Fruit fly (Drosophila melanogaster) S2 (cell line): ENCODE measurements around the gene CG18404.

Experiments
- CG8478 ChIP-seq: fragments of >200 bp; optimal IDR thresholded peaks from 2 replicates; lab custom pipeline; 2018
- CTCF ChIP-seq, 2 experiments: fragments of >200 bp; optimal IDR thresholded peaks; 2 replicates each; lab custom pipeline; 2018

The CG18404 gene

dm6 chr3R:30280312-30280711 is 27.3 kb downstream of the CG18404 start:
- TF ChIP-seq CG8478 (lab: Kevin White, UChicago) (no peak), CTCF (optimal IDR thresholded peaks at IDR 0.05; lab: Kevin White, UChicago) (no peak)

- no peak for TF ChIP-seq CTCF (optimal IDR thresholded peaks at IDR 0.05; lab: Kevin White, UChicago)
- TF ChIP-seq CG8478 (lab: Kevin White, UChicago): no peak
These were observed 28.6 kb downstream of the CG18404 start for dm6 chr3R:30281345-30282133.

- TF ChIP-seq CTCF (optimal IDR thresholded peaks at IDR 0.05; lab: Kevin White, UChicago) (no peak), CG8478 (lab: Kevin White, UChicago) (no peak)
These were observed 29.5 kb downstream of the CG18404 start for dm6 chr3R:30282478-30282877.

- TF ChIP-seq CG8478 (lab: Kevin White, UChicago) (no peak), CTCF (optimal IDR thresholded peaks at IDR 0.05; lab: Kevin White, UChicago) (no peak)
These were observed 30.1 kb downstream of the CG18404 start for dm6 chr3R:30283037-30283590.

- no peak for TF ChIP-seq CTCF (optimal IDR thresholded peaks at IDR 0.05; lab: Kevin White, UChicago)
- TF ChIP-seq CG8478 (lab: Kevin White, UChicago): no peak
These were observed 31.0 kb downstream of the CG18404 start for dm6 chr3R:30283940-30284339.

dm6 chr3R:30284573-30284972 is 31.6 kb downstream of the CG18404 start:
- TF ChIP-seq CG8478 (lab: Kevin White, UChicago): no peak

- TF ChIP-seq CTCF (optimal IDR thresholded peaks at IDR 0.05; lab: Kevin White, UChicago) (no peak), CG8478 (lab: Kevin White, UChicago) (no peak)
These were observed 32.1 kb downstream of the CG18404 start for dm6 chr3R:30284989-30285670.

dm6 chr3R:30286347-30286746 is 33.4 kb downstream of the CG18404 start:
- TF ChIP-seq CTCF (optimal IDR thresholded peaks at IDR 0.05; lab: Kevin White, UChicago) (no peak), CG8478 (lab: Kevin White, UChicago) (no peak)

dm6 chr3R:30287389-30287788 is 34.4 kb downstream of the CG18404 start:
- TF ChIP-seq CG8478 (lab: Kevin White, UChicago) (no peak), CTCF (optimal IDR thresholded peaks at IDR 0.05; lab: Kevin White, UChicago) (no peak)

- TF ChIP-seq CG8478 (lab: Kevin White, UChicago): no peak
- no peak for TF ChIP-seq CTCF (optimal IDR thresholded peaks at IDR 0.05; lab: Kevin White, UChicago)
These were observed 35.5 kb downstream of the CG18404 start for dm6 chr3R:30288362-30289055.

dm6 chr3R:30289056-30289734 is 36.2 kb downstream of the CG18404 start:
- TF ChIP-seq CG8478 (lab: Kevin White, UChicago): no peak
- no peak for TF ChIP-seq CTCF (optimal IDR thresholded peaks at IDR 0.05; lab: Kevin White, UChicago)

- TF ChIP-seq CG8478 (lab: Kevin White, UChicago) (no peak), CTCF (optimal IDR thresholded peaks at IDR 0.05; lab: Kevin White, UChicago) (no peak)
These were observed 40.6 kb downstream of the CG18404 start for dm6 chr3R:30293478-30294122.

dm6 chr3R:30294603-30295002 is 41.6 kb downstream of the CG18404 start:
- TF ChIP-seq CG8478 (lab: Kevin White, UChicago) (no peak), CTCF (optimal IDR thresholded peaks at IDR 0.05; lab: Kevin White, UChicago) (peak; percentile 59 to 65)

dm6 chr3R:30295022-30295421 is 42.0 kb downstream of the CG18404 start:
- TF ChIP-seq CTCF (optimal IDR thresholded peaks at IDR 0.05; lab: Kevin White, UChicago) (no peak), CG8478 (lab: Kevin White, UChicago) (no peak)
